Fruit fly (Drosophila melanogaster) whole organism, embryonic: ENCODE data around the gene Rgl.

Source experiments
- Asciz ChIP-seq: fragments of 200-800 bp; sonication (Bioruptor generic); optimal IDR thresholded peaks from 2 replicates; lab custom pipeline; 2017; ENCODE audit warnings: missing biosample characterization, mild to moderate bottlenecking, missing genetic modification characterization, missing genetic modification reagents
- Atf-2 ChIP-seq: fragments of 200-800 bp; sonication (Bioruptor generic); optimal IDR thresholded peaks from 2 replicates; lab custom pipeline; 2016; ENCODE audit warnings: missing biosample characterization, missing genetic modification characterization
- Awh ChIP-seq: fragments of 200-800 bp; sonication (Bioruptor generic); IDR thresholded peaks from 2 replicates; pipeline ENCODE4, ENCODE4 v1.3.6; 2022; ENCODE audit warnings: missing biosample characterization, missing genetic modification characterization
- CG10959 ChIP-seq: fragments of 200-800 bp; sonication (Bioruptor generic); IDR thresholded peaks from 2 replicates; pipeline ENCODE4 v1.3.6; 2022; ENCODE audit warnings: missing biosample characterization, missing genetic modification characterization
- CG11560 ChIP-seq: fragments of 200-800 bp; sonication (Bioruptor generic); IDR thresholded peaks from 3 replicates; pipeline ENCODE4 v1.3.6; 2022; ENCODE audit warnings: missing biosample characterization, missing genetic modification characterization
- CG12391 ChIP-seq: fragments of 200-800 bp; sonication (Bioruptor generic); optimal IDR thresholded peaks from 3 replicates; lab custom pipeline; 2018; ENCODE audit warnings: missing biosample characterization, mild to moderate bottlenecking, missing genetic modification characterization, moderate library complexity
- CG12942 ChIP-seq: fragments of 200-800 bp; sonication (Bioruptor generic); optimal IDR thresholded peaks from 3 replicates; lab custom pipeline; 2016; ENCODE audit warnings: missing biosample characterization, missing genetic modification characterization
- CG13287 ChIP-seq: fragments of 200-800 bp; sonication (Bioruptor generic); IDR thresholded peaks from 2 replicates; pipeline ENCODE4 v1.3.6; 2022; ENCODE audit warnings: missing biosample characterization, missing genetic modification characterization; ENCODE audit not compliant: partially characterized antibody
- CG17568 ChIP-seq: fragments of 200-800 bp; sonication (Bioruptor generic); optimal IDR thresholded peaks from 2 replicates; lab custom pipeline; 2018; ENCODE audit warnings: missing biosample characterization, mild to moderate bottlenecking, missing genetic modification characterization, moderate library complexity
- CG17802 ChIP-seq: fragments of 200-800 bp; sonication (Bioruptor generic); optimal IDR thresholded peaks from 2 replicates; lab custom pipeline; 2018; ENCODE audit warnings: missing biosample characterization, mild to moderate bottlenecking, missing genetic modification characterization, moderate library complexity
- CG1832 ChIP-seq: fragments of 200-800 bp; sonication (Bioruptor generic); optimal IDR thresholded peaks from 2 replicates; lab custom pipeline; 2017; ENCODE audit warnings: missing biosample characterization, mild to moderate bottlenecking, missing genetic modification characterization, inconsistent platforms
- CG18619 ChIP-seq: fragments of 200-800 bp; sonication (Bioruptor generic); optimal IDR thresholded peaks from 3 replicates; lab custom pipeline; 2017; ENCODE audit warnings: missing biosample characterization, mild to moderate bottlenecking, missing genetic modification characterization
- CG2678 ChIP-seq: fragments of 200-800 bp; sonication (Bioruptor generic); optimal IDR thresholded peaks from 3 replicates; lab custom pipeline; 2019; ENCODE audit warnings: missing biosample characterization, mild to moderate bottlenecking, missing genetic modification characterization, moderate library complexity
- CG30431 ChIP-seq: fragments of 200-800 bp; sonication (Bioruptor generic); optimal IDR thresholded peaks from 2 replicates; lab custom pipeline; 2017; ENCODE audit warnings: missing biosample characterization, missing genetic modification characterization
- CG34422 ChIP-seq: fragments of 200-800 bp; sonication (Bioruptor generic); IDR thresholded peaks from 3 replicates; pipeline ENCODE4 v1.3.6; 2022; ENCODE audit warnings: missing biosample characterization, missing genetic modification characterization
- CG4820 ChIP-seq: fragments of 200-800 bp; sonication (Bioruptor generic); optimal IDR thresholded peaks from 3 replicates; lab custom pipeline; 2016; ENCODE audit warnings: missing biosample characterization, missing genetic modification characterization
- CG4854 ChIP-seq: fragments of 200-800 bp; sonication (Bioruptor generic); optimal IDR thresholded peaks from 2 replicates; lab custom pipeline; 2016; ENCODE audit warnings: missing biosample characterization, missing genetic modification characterization, inconsistent platforms
- CG6689 ChIP-seq: fragments of 200-800 bp; sonication (Bioruptor generic); IDR thresholded peaks from 2 replicates; pipeline ENCODE4 v1.3.6; 2022; ENCODE audit warnings: missing biosample characterization, missing genetic modification characterization
- CG6791 ChIP-seq: fragments of 200-800 bp; sonication (Bioruptor generic); IDR thresholded peaks from 3 replicates; pipeline ENCODE4 v1.3.6; 2022; ENCODE audit warnings: missing biosample characterization, missing genetic modification characterization; ENCODE audit not compliant: partially characterized antibody
- CG7372 ChIP-seq: fragments of 200-800 bp; sonication (Bioruptor generic); IDR thresholded peaks from 2 replicates; pipeline ENCODE4 v1.3.6; 2022; ENCODE audit warnings: missing biosample characterization, missing genetic modification characterization
- CG8281 ChIP-seq: fragments of 200-800 bp; sonication (Bioruptor generic); optimal IDR thresholded peaks from 2 replicates; lab custom pipeline; 2018; ENCODE audit warnings: missing biosample characterization, mild to moderate bottlenecking, missing genetic modification characterization, moderate library complexity
- CkIIα-i1 ChIP-seq: fragments of 200-800 bp; sonication (Bioruptor generic); IDR thresholded peaks from 2 replicates; pipeline ENCODE4 v1.3.6; 2022; ENCODE audit warnings: missing biosample characterization, missing genetic modification characterization
- Dip3 ChIP-seq: fragments of 200-800 bp; sonication (Bioruptor generic); optimal IDR thresholded peaks from 3 replicates; lab custom pipeline; 2016; ENCODE audit warnings: missing biosample characterization, missing genetic modification characterization
- Drgx ChIP-seq: fragments of 200-800 bp; sonication (Bioruptor generic); IDR thresholded peaks from 2 replicates; pipeline ENCODE4 v1.3.6; 2022; ENCODE audit warnings: missing biosample characterization, missing genetic modification characterization
- E2f1 ChIP-seq: fragments of 200-800 bp; sonication (Bioruptor generic); IDR thresholded peaks from 2 replicates; pipeline ENCODE4 v1.3.6; 2022; ENCODE audit warnings: missing biosample characterization, missing genetic modification characterization
- Fer2 ChIP-seq: fragments of 200-800 bp; sonication (Bioruptor generic); optimal IDR thresholded peaks from 2 replicates; lab custom pipeline; 2018; ENCODE audit warnings: missing biosample characterization, mild to moderate bottlenecking, missing genetic modification characterization, moderate library complexity
- Hr51 ChIP-seq, 2 experiments: fragments of 200-800 bp; sonication (Bioruptor generic); optimal IDR thresholded peaks; 2 replicates in 1 of 2; 3 replicates in 1 of 2; lab custom pipeline; 2016 to 2018; ENCODE audit warnings: missing biosample characterization in 2 of 2, missing genetic modification characterization in 2 of 2, mild to moderate bottlenecking in 1 of 2, moderate library complexity in 1 of 2
- Poxn ChIP-seq: fragments of 200-800 bp; sonication (Bioruptor generic); IDR thresholded peaks from 2 replicates; pipeline ENCODE4 v1.3.6; 2022; ENCODE audit warnings: missing biosample characterization, missing genetic modification characterization
- Ssrp ChIP-seq: fragments of 200-800 bp; sonication (Bioruptor generic); optimal IDR thresholded peaks from 2 replicates; lab custom pipeline; 2018; ENCODE audit warnings: missing biosample characterization, mild to moderate bottlenecking, missing genetic modification characterization, moderate library complexity
- ash1 ChIP-seq: fragments of 200-800 bp; sonication (Bioruptor generic); optimal IDR thresholded peaks from 2 replicates; lab custom pipeline; 2018; ENCODE audit warnings: missing biosample characterization, mild to moderate bottlenecking, missing genetic modification characterization
- az2 ChIP-seq: fragments of 200-800 bp; sonication (Bioruptor generic); optimal IDR thresholded peaks from 3 replicates; lab custom pipeline; 2016; ENCODE audit warnings: missing biosample characterization, missing genetic modification characterization
- bcd ChIP-seq: fragments of 200-800 bp; sonication (Bioruptor generic); optimal IDR thresholded peaks from 2 replicates; lab custom pipeline; 2017; ENCODE audit warnings: missing biosample characterization, mild to moderate bottlenecking, missing genetic modification characterization
- cas ChIP-seq: fragments of 200-800 bp; sonication (Bioruptor generic); IDR thresholded peaks from 2 replicates; pipeline ENCODE4 v1.3.6; 2022; ENCODE audit warnings: missing biosample characterization, missing genetic modification characterization
- cg ChIP-seq: fragments of 200-800 bp; sonication (Bioruptor generic); optimal IDR thresholded peaks from 3 replicates; lab custom pipeline; 2019; ENCODE audit warnings: missing biosample characterization, mild to moderate bottlenecking, missing genetic modification characterization, moderate library complexity
- danr ChIP-seq: fragments of 200-800 bp; sonication (Bioruptor generic); IDR thresholded peaks from 2 replicates; pipeline ENCODE4 v1.3.6; 2022; ENCODE audit warnings: missing biosample characterization, missing genetic modification characterization
- dati ChIP-seq: fragments of 200-800 bp; sonication (Bioruptor generic); IDR thresholded peaks from 2 replicates; pipeline ENCODE4 v1.3.6; 2022; ENCODE audit warnings: missing biosample characterization, missing genetic modification characterization
- disco-r ChIP-seq: fragments of 200-800 bp; sonication (Bioruptor generic); optimal IDR thresholded peaks from 2 replicates; lab custom pipeline; 2016; ENCODE audit warnings: missing biosample characterization, missing genetic modification characterization
- fu2 ChIP-seq: fragments of 200-800 bp; sonication (Bioruptor generic); optimal IDR thresholded peaks from 2 replicates; lab custom pipeline; 2016; ENCODE audit warnings: missing biosample characterization, missing genetic modification characterization
- hbn ChIP-seq: fragments of 200-800 bp; sonication (Bioruptor generic); IDR thresholded peaks from 2 replicates; pipeline ENCODE4 v1.3.6; 2022; ENCODE audit warnings: missing biosample characterization, missing genetic modification characterization; ENCODE audit not compliant: partially characterized antibody
- knrl ChIP-seq: fragments of 200-800 bp; sonication (Bioruptor generic); IDR thresholded peaks from 3 replicates; pipeline ENCODE4 v1.3.6; 2022; ENCODE audit warnings: missing biosample characterization, missing genetic modification characterization; ENCODE audit not compliant: partially characterized antibody
- p53 ChIP-seq: fragments of 200-800 bp; sonication (Bioruptor generic); optimal IDR thresholded peaks from 2 replicates; lab custom pipeline; 2016; ENCODE audit warnings: missing biosample characterization, missing genetic modification characterization
- sisA ChIP-seq: fragments of 200-800 bp; sonication (Bioruptor generic); IDR thresholded peaks from 2 replicates; pipeline ENCODE4 v1.3.6; 2022; ENCODE audit warnings: missing biosample characterization, missing genetic modification characterization
- slbo ChIP-seq: fragments of 200-800 bp; sonication (Bioruptor generic); IDR thresholded peaks from 2 replicates; pipeline ENCODE4 v1.3.6; 2022; ENCODE audit warnings: missing biosample characterization, missing genetic modification characterization
- sna ChIP-seq: fragments of 200-800 bp; sonication (Bioruptor generic); IDR thresholded peaks from 2 replicates; pipeline ENCODE4 v1.3.6; 2022; ENCODE audit warnings: missing biosample characterization, missing genetic modification characterization; ENCODE audit not compliant: partially characterized antibody
- stc ChIP-seq: fragments of 200-800 bp; sonication (Bioruptor generic); IDR thresholded peaks from 2 replicates; pipeline ENCODE4 v1.3.6; 2022; ENCODE audit warnings: missing biosample characterization, missing genetic modification characterization
- unc-4 ChIP-seq: fragments of 200-800 bp; sonication (Bioruptor generic); IDR thresholded peaks from 2 replicates; pipeline ENCODE4 v1.3.6; 2022; ENCODE audit warnings: missing biosample characterization, missing genetic modification characterization; ENCODE audit not compliant: partially characterized antibody
- unpg ChIP-seq: fragments of 200-800 bp; sonication (Bioruptor generic); optimal IDR thresholded peaks from 3 replicates; lab custom pipeline; 2018; ENCODE audit warnings: missing biosample characterization, mild to moderate bottlenecking, missing genetic modification characterization, moderate library complexity
- zfh1 ChIP-seq: fragments of 200-800 bp; sonication (Bioruptor generic); IDR thresholded peaks from 3 replicates; pipeline ENCODE4 v1.3.6; 2022; ENCODE audit warnings: missing biosample characterization, missing genetic modification characterization

The Rgl gene

DNA sequence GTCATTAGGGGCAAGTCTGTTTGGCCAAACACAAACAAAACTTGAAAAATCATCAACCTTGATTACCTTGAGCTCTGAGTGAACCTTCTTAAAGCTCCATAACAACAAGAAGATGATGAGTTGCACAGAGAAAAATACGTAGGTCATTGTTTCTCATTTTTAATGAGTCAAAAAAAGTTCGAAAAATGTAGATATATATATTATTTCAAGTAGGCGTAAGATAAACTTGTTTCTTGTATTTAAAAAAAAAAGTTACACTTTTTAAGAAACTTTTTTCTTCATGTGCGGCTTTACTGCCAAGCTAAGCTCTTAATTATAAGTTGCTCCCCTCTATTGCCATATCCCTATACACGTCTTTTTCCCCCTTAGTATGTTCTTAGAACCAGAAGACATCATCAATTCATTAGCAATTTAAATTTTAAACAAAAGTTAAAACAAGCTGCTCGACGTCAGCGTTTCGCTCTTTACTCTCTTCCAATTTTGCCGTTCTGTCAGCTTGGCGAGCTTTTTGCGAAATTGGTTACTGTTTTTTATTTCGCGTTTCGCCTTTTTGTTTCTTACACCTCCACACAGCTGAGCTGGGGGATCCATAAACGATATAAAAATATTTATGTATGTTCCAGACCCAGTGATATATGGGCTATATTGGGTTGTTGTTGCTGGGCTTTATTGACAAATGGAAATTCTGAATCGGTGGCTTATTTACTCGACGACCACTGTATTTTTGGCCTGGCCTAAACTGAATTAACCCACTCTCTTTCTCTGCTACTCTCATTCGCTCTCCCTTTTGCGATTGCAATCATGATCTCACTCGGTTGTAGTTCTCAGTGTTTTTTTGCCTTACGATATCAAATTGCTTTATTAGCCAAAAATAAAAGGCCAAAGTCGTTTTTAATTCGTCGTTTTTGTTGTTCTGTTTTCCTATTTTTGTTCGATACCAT is 1.5 kb downstream of the Rgl start:
- peak; percentile 70 for TF ChIP-seq cas (GFP tag; lab: Robert Waterston, UW)
- TF ChIP-seq sisA (GFP tag; lab: Robert Waterston, UW): peak; percentile 38; the same call in 1 of the 2 replicates
- TF ChIP-seq CG17802 (tag; lab: Kevin White, UChicago): no peak
- TF ChIP-seq danr (GFP tag; lab: Robert Waterston, UW): 0 out of 2 replicates have a peak, but pooled peaks have one; percentile 15
- no peak for TF ChIP-seq cg (GFP tag; lab: Kevin White, UChicago)
- TF ChIP-seq CG34422 (GFP tag; lab: Robert Waterston, UW): no peak
- TF ChIP-seq Ssrp (tag; lab: Kevin White, UChicago): peak; percentile 28
- peak; percentile 6 for TF ChIP-seq CG12942 (GFP tag; lab: Kevin White, UChicago)
- no peak for TF ChIP-seq sna
- peak; percentile 60 for TF ChIP-seq unpg (GFP tag; lab: Kevin White, UChicago)
- no peak for TF ChIP-seq CG13287 (GFP tag; lab: Robert Waterston, UW)
- no peak for TF ChIP-seq CG30431 (GFP tag; lab: Kevin White, UChicago)
- no peak for TF ChIP-seq CG8281 (tag; lab: Kevin White, UChicago)
- TF ChIP-seq CG11560: peak; percentile 64; the same call in 2 of the 3 replicates
- no peak for TF ChIP-seq dati
- TF ChIP-seq CG6689 (GFP tag; lab: Robert Waterston, UW): peak; percentile 68
- TF ChIP-seq CG2678 (tag; lab: Kevin White, UChicago): peak; percentile 73
- no peak for TF ChIP-seq CG4854 (GFP tag; lab: Kevin White, UChicago)
- TF ChIP-seq CG4820 (GFP tag; lab: Kevin White, UChicago): peak; percentile 39
- TF ChIP-seq CG17568 (GFP tag; lab: Kevin White, UChicago): no peak
- no peak for TF ChIP-seq CG1832 (GFP tag; lab: Kevin White, UChicago)
- TF ChIP-seq Hr51 (GFP tag; optimal IDR thresholded peaks at IDR 0.05; lab: Kevin White, UChicago): peak in 1 of 2 experiments; percentile 29
- TF ChIP-seq E2f1 (GFP tag; lab: Robert Waterston, UW): 0 out of 2 replicates have a peak, but pooled peaks have one; percentile 43
- peak; percentile 58 for TF ChIP-seq bcd (GFP tag; lab: Kevin White, UChicago)
- no peak for TF ChIP-seq Atf-2 (GFP tag; lab: Kevin White, UChicago)
- no peak for TF ChIP-seq Fer2 (tag; lab: Kevin White, UChicago)
- peak; percentile 61 for TF ChIP-seq CG12391 (tag; lab: Kevin White, UChicago)
- TF ChIP-seq Awh (GFP tag; lab: Robert Waterston, UW): peak; percentile 64; the same call in 1 of the 2 replicates
- TF ChIP-seq disco-r (GFP tag; lab: Kevin White, UChicago): no peak
- peak; percentile 25 for TF ChIP-seq CG18619 (GFP tag; lab: Kevin White, UChicago)
- TF ChIP-seq CG6791 (GFP tag; lab: Robert Waterston, UW): no peak
- TF ChIP-seq ash1 (GFP tag; lab: Kevin White, UChicago): no peak
- peak; percentile 32 for TF ChIP-seq Dip3 (GFP tag; lab: Kevin White, UChicago)
- no peak for TF ChIP-seq fu2 (GFP tag; lab: Kevin White, UChicago)
- peak; percentile 55; the same call in 1 of the 2 replicates for TF ChIP-seq stc
- no peak for TF ChIP-seq knrl
- peak; percentile 38 for TF ChIP-seq az2
- TF ChIP-seq unc-4 (GFP tag; lab: Robert Waterston, UW): no peak
- peak; percentile 46; the same call in 1 of the 2 replicates for TF ChIP-seq CG7372
- peak; percentile 64 for TF ChIP-seq Drgx (GFP tag; lab: Robert Waterston, UW)
- peak; percentile 27 for TF ChIP-seq Asciz (GFP tag; lab: Kevin White, UChicago)
- no peak for TF ChIP-seq hbn (GFP tag; lab: Robert Waterston, UW)
- TF ChIP-seq CG10959 (GFP tag; lab: Robert Waterston, UW): 0 out of 2 replicates have a peak, but pooled peaks have one; percentile 37
- peak; percentile 46; the same call in 1 of the 2 replicates for TF ChIP-seq Poxn (GFP tag; lab: Robert Waterston, UW)
- TF ChIP-seq slbo (GFP tag; lab: Robert Waterston, UW): peak; percentile 87
- TF ChIP-seq p53 (GFP tag; lab: Kevin White, UChicago): no peak
- TF ChIP-seq CkIIα-i1: no peak
- TF ChIP-seq zfh1 (GFP tag; lab: Robert Waterston, UW): peak; percentile 46; the same call in 1 of the 3 replicates
